Worm (Caenorhabditis elegans) whole organism, L4/young adult: ENCODE results near the gene sra-6.

ENCODE experiments used
- W03F9.2 ChIP-seq: fragments of 150-350 bp; optimal IDR thresholded peaks from 2 replicates; lab custom pipeline; 2014; ENCODE audit warnings: missing biosample characterization, missing genetic modification characterization
- dao-5 ChIP-seq: sonication (generic microtip); optimal IDR thresholded peaks from 2 replicates; lab custom pipeline; 2016; ENCODE audit warnings: missing genotype, missing genetic modification characterization, moderate library complexity, missing compliant biosample characterization
- him-1 ChIP-seq: sonication (generic microtip); optimal IDR thresholded peaks from 2 replicates; lab custom pipeline; 2016; ENCODE audit warnings: missing genotype, missing genetic modification reagents, missing genetic modification characterization, missing compliant biosample characterization

sra-6 gene

DNA sequence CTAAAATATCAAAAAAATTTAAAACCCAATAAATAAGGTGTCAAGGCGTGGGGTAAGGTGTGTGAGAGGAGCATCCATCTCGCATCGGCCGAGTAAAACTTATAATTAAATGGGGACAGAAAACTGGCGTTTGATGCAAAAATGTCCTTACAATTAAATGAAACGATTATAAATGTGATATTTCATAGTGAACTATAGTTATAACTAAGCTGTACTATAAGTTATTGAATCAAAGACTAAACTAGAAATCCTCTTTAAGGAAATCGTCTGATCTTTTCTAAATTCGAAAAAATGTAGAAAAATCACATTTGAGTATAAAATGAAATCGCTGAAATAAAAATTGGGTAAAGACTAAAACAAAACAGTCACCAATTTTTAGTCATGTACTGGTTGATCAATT is at the start of gene sra-6:
TSS of gene sra-6 (minus strand) at position 101 of the 400 bp plus-strand sequence.
- no peak for TF ChIP-seq W03F9.2 (tag; lab: Kevin White, UChicago)
- TF ChIP-seq dao-5 (tag; lab: Kevin White, UChicago): no peak
- no peak for TF ChIP-seq him-1 (tag; lab: Kevin White, UChicago)

DNA sequence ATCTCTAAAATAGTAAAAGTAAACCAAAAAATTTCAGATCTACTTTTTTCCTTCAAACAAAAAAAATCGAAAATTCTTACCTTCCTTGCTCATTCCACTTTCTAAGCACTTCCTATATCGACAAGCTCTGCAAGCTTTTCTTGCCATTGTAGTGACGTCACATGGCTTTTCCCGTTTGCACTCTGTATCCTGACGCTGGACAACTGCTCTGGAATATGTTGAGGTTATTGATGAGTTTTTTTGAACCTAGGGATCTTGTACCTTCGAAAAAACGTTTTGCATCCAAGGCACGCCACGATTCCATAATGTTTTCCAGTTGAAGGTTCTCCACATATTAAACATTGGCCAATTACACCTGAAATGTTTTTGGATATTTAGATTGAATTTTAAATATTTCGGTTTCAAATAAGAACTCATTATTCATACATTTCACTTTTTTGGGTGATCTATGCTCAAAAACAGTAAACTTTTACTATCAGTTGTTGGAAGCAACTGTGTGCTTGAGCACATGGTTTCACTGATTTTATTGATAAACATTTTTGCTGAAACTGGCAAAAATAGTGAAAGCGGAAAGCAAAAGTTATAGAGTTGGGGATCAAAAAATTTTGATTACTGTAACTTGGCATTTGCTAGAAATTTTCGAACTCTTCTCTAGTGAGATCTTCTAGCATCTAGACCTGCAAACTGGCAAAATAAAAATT is 49.6 kb upstream of the sra-6 start:
- TF ChIP-seq him-1 (tag; lab: Kevin White, UChicago) (no peak), dao-5 (tag; lab: Kevin White, UChicago) (no peak), W03F9.2 (tag; lab: Kevin White, UChicago) (no peak)

DNA sequence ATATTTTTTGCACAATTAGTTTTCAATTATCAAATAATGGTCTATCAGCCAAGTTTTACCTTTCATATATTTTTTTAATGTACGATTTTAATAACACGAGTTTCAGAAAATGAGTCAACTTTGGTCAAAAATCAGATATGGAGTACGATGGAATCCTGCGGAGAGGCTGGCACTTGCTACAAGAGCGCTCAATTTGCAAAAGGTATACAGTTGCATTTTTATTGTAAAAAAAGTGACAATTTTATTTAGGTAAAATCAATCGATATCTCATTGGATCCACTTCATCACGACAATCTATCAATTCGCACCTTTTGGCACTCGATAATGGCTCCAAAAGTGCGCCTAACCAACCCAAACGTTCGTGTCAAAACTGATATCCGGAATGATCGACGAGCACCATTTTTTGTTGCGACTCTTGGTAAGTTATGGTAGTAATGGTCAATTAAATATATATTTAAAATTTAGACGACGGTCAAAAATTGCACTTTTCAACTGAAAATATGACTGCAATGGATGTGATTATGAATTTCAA is 47.0 kb upstream of the sra-6 start, which contains the start of gene mrpl-53:
TSS of gene mrpl-53 (plus strand) at position 107 of the 532 bp plus-strand sequence.
- TF ChIP-seq W03F9.2 (tag; lab: Kevin White, UChicago) (no peak), dao-5 (tag; lab: Kevin White, UChicago) (no peak), him-1 (tag; lab: Kevin White, UChicago) (no peak)

DNA sequence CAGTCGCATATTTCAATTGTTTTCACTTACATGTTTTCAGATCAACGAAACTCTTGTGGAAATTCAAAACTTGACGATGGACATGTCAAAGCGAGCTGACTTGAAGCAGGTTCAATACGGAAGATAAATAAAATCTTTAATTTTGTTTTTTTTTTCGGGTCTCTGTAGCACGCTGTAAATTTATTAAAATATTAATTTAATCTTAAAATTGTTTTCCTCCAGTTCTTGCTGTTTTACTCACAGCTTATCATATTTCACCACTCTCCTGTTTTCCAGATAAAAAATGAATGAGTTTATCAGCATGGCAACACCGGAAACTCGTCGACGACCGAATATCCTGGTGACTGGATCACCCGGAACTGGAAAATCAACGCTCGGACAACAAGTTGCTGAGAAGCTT is 45.8 kb upstream of the sra-6 start, which contains the start of gene E02H1.6:
TSS of gene E02H1.6 (plus strand) at position 301 of the 400 bp plus-strand sequence.
- TF ChIP-seq W03F9.2 (tag; lab: Kevin White, UChicago) (no peak), dao-5 (tag; lab: Kevin White, UChicago) (no peak), him-1 (tag; lab: Kevin White, UChicago) (no peak)

DNA sequence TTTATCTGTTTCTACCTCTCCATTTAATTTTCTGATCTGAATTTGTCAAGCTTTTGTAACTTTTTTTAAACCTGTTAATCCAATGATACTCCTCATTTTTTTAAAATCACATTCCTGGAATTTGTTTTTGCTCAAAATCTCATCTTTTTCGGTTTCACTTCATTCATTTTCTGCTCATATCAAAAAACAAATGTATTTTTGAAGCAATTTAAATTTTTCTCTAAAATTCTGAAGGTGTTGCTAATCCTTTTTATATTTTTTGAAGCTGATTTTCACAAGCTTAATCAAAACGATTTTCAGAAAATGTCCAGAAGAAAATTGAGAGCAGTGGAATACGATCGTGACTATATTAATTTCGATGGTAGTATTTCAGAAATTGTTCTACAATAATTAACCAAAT is 44.3 kb upstream of the sra-6 start, which contains the start of gene E02H1.5:
TSS of gene E02H1.5 (plus strand) at position 301 of the 400 bp plus-strand sequence.
- TF ChIP-seq W03F9.2 (tag; lab: Kevin White, UChicago) (no peak), him-1 (tag; lab: Kevin White, UChicago) (no peak), dao-5 (tag; lab: Kevin White, UChicago) (no peak)

DNA sequence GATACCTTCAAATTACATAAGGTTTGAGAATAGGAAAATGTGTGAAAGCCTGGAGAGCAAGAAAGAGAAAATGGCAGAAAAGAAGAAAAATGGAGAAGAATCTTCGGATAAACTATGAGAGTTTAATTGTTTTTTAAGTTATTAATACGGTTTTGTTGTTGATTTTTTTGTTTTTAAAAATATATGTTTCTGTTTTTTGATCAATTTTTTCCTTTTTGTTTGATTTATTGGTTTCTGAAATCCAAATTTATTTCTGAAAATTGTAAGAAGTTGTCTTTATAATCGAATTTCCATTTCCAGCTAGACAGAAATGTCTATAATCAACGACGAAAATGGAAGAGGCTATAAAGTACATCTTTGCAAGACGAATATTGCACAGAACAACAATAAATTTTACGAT is 42.1 kb upstream of the sra-6 start, which contains the start of gene parp-2:
TSS of gene parp-2 (plus strand) at position 301 of the 400 bp plus-strand sequence.
- no peak for TF ChIP-seq him-1 (tag; lab: Kevin White, UChicago)
- no peak for TF ChIP-seq W03F9.2 (tag; lab: Kevin White, UChicago)
- TF ChIP-seq dao-5 (tag; lab: Kevin White, UChicago): no peak

DNA sequence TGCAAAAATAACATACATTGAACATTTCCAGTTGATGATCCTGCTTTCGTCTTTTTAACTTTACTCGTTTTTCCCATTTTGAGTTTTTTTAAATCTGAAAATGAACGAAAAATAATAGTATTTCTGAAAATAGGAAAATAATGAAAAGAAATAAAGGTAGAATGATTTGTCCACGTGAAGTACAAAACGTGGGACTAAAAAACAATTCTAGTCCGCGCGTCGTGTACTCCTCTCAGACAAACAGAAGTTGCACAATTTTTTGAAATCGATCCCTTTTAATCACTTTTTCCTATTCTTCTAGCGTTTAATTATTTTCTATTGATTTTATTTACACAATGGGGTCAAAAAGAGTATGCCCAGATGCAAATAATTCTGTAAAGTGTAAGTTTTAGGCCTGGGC is 40.5 kb upstream of the sra-6 start, which contains the start of the genes E02H1.1 and tag-124:
TSS of gene E02H1.1 (minus strand) at position 94 of the 400 bp plus-strand sequence.
TSS of gene tag-124 (plus strand) at position 222 of the 400 bp plus-strand sequence.
- no peak for TF ChIP-seq dao-5 (tag; lab: Kevin White, UChicago)
- peak; percentile 55 for TF ChIP-seq W03F9.2 (tag; lab: Kevin White, UChicago)

DNA sequence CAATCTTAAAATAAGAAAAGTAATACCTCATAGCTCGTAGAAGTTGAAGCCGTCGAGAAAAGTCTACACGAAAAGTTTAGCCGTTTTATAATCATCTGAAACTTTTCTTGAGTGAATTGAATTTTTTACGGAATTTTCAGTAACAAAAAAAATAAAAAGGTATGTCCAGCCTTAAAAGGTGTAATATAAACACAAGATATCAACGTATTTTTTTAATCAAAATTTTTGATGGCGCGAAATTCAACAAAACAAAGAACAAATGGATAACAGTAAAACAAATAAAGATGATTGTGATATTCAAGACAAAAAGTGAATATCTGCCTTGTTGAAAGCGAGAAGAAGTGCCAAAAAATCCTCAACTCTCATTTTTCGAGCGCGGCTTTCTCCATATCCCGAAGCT is 39.0 kb upstream of the sra-6 start, which contains the start of gene eral-1:
TSS of gene eral-1 (minus strand) at position 101 of the 400 bp plus-strand sequence.
- no peak for TF ChIP-seq him-1 (tag; lab: Kevin White, UChicago)
- TF ChIP-seq dao-5 (tag; lab: Kevin White, UChicago): no peak
- no peak for TF ChIP-seq W03F9.2 (tag; lab: Kevin White, UChicago)

DNA sequence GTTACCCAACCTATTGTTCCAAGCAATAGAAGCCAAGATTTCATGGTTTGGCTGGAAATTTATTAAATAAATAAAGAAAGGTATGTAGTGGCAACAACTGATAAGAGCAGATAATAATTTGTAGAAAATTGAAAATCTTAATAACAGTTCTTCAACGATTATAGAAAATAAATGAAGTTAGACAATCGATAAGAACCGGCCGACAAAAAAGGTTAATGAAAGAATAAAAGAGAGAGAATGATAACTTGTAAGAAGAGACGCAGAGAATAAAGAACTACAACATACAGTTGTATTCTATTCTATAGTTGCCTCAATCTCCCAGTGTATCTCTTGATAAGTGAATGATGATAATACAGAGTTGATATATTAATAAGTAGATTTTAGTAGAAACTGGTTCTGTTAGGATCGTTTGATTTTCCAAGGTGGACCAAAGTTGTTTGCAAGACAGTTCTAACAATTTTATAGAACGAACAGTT is 36.2 kb upstream of the sra-6 start, which contains the start of gene ugt-58:
TSS of gene ugt-58 (minus strand) at position 51 of the 476 bp plus-strand sequence.
- TF ChIP-seq W03F9.2 (tag; lab: Kevin White, UChicago): no peak
- no peak for TF ChIP-seq him-1 (tag; lab: Kevin White, UChicago)
- TF ChIP-seq dao-5 (tag; lab: Kevin White, UChicago): no peak

DNA sequence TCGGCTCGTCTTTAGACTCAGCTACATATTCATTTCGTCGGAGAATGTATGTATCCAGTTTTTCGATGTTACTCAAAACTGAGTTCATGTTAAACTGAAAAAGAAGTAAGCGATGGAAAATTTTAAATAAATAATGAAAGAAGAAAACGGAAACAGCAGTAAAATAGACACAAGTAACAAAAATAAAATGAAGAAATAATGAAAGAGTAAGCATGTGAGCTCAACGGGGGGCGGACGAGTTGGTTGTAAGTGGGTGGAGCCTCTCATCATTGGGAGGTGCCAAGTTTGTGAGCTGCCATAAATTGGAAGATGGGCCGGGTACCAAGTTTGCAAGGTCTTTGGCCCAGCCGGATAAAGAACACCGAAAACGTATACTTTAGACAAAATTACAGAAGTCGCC is 32.8 kb upstream of the sra-6 start, which contains the start of gene wee-1.1:
TSS of gene wee-1.1 (minus strand) at position 101 of the 400 bp plus-strand sequence.
- TF ChIP-seq dao-5 (tag; lab: Kevin White, UChicago) (no peak), W03F9.2 (tag; lab: Kevin White, UChicago) (no peak), him-1 (tag; lab: Kevin White, UChicago) (no peak)

DNA sequence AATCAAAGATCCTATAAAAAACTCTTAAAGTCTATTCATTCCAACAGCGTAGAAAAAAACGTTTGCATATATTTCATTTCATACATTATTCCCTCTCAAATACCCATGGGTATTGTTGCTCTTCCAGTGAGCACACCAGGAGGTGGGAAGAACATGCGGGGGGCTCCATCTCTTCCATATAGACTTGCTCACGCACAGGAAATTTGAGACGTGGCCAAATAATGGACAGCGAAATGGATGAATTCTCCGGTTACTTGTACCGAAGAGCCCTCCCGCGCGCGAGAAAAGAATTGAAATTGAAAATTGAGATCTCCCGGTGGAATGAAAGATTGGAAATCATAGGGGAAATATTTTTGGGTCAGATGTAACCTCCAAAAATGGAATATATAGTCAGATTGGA is 27.0 kb upstream of the sra-6 start:
- no peak for TF ChIP-seq dao-5 (tag; lab: Kevin White, UChicago)
- TF ChIP-seq him-1 (tag; lab: Kevin White, UChicago): no peak
- no peak for TF ChIP-seq W03F9.2 (tag; lab: Kevin White, UChicago)

DNA sequence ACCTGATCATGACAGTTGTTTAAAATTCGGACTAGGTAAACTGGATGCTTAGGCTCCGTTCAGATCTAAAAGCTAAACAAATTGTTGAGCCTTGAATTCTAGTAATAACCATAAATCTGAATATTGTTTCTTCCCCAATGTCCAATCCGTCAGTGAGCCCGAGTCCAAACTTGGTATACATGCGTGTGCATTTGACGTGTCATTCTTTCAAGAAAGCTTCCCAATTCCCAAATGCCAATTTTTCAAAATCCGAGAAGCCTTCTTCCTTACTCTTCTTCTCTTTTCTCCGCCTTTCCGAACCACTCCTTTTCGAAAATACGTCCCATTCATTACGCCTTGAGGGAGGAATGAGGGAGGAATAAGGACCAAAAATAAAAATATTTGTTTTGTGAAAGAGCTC is 26.1 kb upstream of the sra-6 start:
- TF ChIP-seq him-1 (tag; lab: Kevin White, UChicago) (no peak), W03F9.2 (tag; lab: Kevin White, UChicago) (no peak)

DNA sequence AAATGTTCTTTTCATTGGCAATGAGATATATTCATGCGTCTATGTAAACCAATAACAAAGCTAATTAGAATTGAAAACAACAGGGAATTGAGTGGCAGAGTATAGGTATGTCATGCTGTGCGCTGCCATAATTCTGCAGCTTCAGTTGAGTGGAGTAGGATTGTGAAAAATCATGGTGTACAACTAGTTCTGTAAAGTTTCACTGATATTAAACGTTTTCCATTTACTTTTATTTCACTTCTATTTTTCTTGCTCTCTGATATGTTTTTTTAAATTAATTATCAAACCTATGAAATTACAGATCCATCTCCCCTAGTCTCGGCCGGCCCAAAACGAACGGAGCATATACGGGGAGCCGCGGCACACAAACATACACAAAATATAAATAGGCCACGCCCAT is 25.1 kb upstream of the sra-6 start, which contains the start of gene exc-7:
TSS of gene exc-7 (plus strand) at position 301 of the 400 bp plus-strand sequence.
- TF ChIP-seq him-1 (tag; lab: Kevin White, UChicago) (no peak), W03F9.2 (tag; lab: Kevin White, UChicago) (no peak), dao-5 (tag; lab: Kevin White, UChicago) (no peak)
